Worm (Caenorhabditis elegans) whole organism, late embryonic: ENCODE results near the gene cest-1.1.

ENCODE experiments used
- F13H6.1 ChIP-seq: sonication (generic microtip); optimal IDR thresholded peaks from 2 replicates; lab custom pipeline; 2016; ENCODE audit warnings: missing genetic modification characterization, missing compliant biosample characterization
- T23F11.4 ChIP-seq: fragments of 200-800 bp; sonication (Bioruptor generic); optimal IDR thresholded peaks from 2 replicates; lab custom pipeline; 2018; ENCODE audit warnings: mild to moderate bottlenecking, missing genetic modification characterization, missing compliant biosample characterization
- ceh-18 ChIP-seq: sonication (generic microtip); optimal IDR thresholded peaks from 2 replicates; lab custom pipeline; 2016; ENCODE audit warnings: missing genetic modification characterization, missing compliant biosample characterization
- ceh-2 ChIP-seq: sonication (generic microtip); optimal IDR thresholded peaks from 2 replicates; lab custom pipeline; 2016; ENCODE audit warnings: missing genotype, missing genetic modification characterization, missing compliant biosample characterization
- ceh-31 ChIP-seq: sonication (generic microtip); optimal IDR thresholded peaks from 2 replicates; lab custom pipeline; 2016; ENCODE audit warnings: missing genetic modification characterization, missing compliant biosample characterization
- ceh-34 ChIP-seq: sonication (generic microtip); optimal IDR thresholded peaks from 2 replicates; lab custom pipeline; 2016; ENCODE audit warnings: mild to moderate bottlenecking, missing genetic modification characterization, missing compliant biosample characterization
- elt-2 ChIP-seq: sonication (generic microtip); optimal IDR thresholded peaks from 2 replicates; lab custom pipeline; 2016; ENCODE audit warnings: missing genetic modification reagents, missing genetic modification characterization, missing compliant biosample characterization
- elt-4 ChIP-seq: sonication (generic microtip); optimal IDR thresholded peaks from 2 replicates; lab custom pipeline; 2016; ENCODE audit warnings: missing genetic modification characterization, missing compliant biosample characterization
- fax-1 ChIP-seq: sonication (generic microtip); optimal IDR thresholded peaks from 2 replicates; lab custom pipeline; 2016; ENCODE audit warnings: missing genotype, missing genetic modification characterization, missing compliant biosample characterization
- fkh-10 ChIP-seq: fragments of 150-350 bp; optimal IDR thresholded peaks from 2 replicates; lab custom pipeline; 2014; ENCODE audit warnings: missing biosample characterization, missing genetic modification reagents, missing genetic modification characterization
- fkh-6 ChIP-seq: sonication (generic microtip); optimal IDR thresholded peaks from 2 replicates; lab custom pipeline; 2016; ENCODE audit warnings: missing genetic modification characterization, missing compliant biosample characterization
- gmeb-2 ChIP-seq: sonication (generic microtip); optimal IDR thresholded peaks from 2 replicates; lab custom pipeline; 2016; ENCODE audit warnings: missing genetic modification characterization, inconsistent platforms, missing compliant biosample characterization
- hlh-13 ChIP-seq: fragments of 200-800 bp; sonication (Bioruptor generic); optimal IDR thresholded peaks from 2 replicates; lab custom pipeline; 2018; ENCODE audit warnings: mild to moderate bottlenecking, missing genetic modification characterization, missing compliant biosample characterization
- hlh-8 ChIP-seq: sonication (generic microtip); optimal IDR thresholded peaks from 2 replicates; lab custom pipeline; 2016; ENCODE audit warnings: missing genotype, missing genetic modification characterization, missing compliant biosample characterization
- lin-11 ChIP-seq: fragments of 200-800 bp; sonication (Bioruptor generic); optimal IDR thresholded peaks from 2 replicates; lab custom pipeline; 2018; ENCODE audit warnings: mild to moderate bottlenecking, missing genetic modification characterization, missing compliant biosample characterization
- madf-2 ChIP-seq: sonication (generic microtip); optimal IDR thresholded peaks from 2 replicates; lab custom pipeline; 2017; ENCODE audit warnings: missing genetic modification characterization, missing compliant biosample characterization
- mec-3 ChIP-seq: sonication (generic microtip); optimal IDR thresholded peaks from 2 replicates; lab custom pipeline; 2016; ENCODE audit warnings: borderline replicate concordance, missing genetic modification characterization, missing compliant biosample characterization
- nfya-1 ChIP-seq: sonication (generic microtip); optimal IDR thresholded peaks from 2 replicates; lab custom pipeline; 2017; ENCODE audit warnings: missing genetic modification characterization, mild to moderate bottlenecking, missing compliant biosample characterization, antibody characterized with exemption, moderate library complexity
- nhr-11 ChIP-seq: fragments of 150-350 bp; optimal IDR thresholded peaks from 2 replicates; lab custom pipeline; 2014; ENCODE audit warnings: missing biosample characterization, missing genetic modification characterization
- pha-2 ChIP-seq: sonication (generic microtip); optimal IDR thresholded peaks from 2 replicates; lab custom pipeline; 2017; ENCODE audit warnings: mild to moderate bottlenecking, missing genetic modification characterization, missing compliant biosample characterization
- pros-1 ChIP-seq: fragments of 150-350 bp; optimal IDR thresholded peaks from 2 replicates; lab custom pipeline; 2014; ENCODE audit warnings: missing biosample characterization, missing genetic modification reagents, missing genetic modification characterization
- ref-2 ChIP-seq: sonication (generic microtip); optimal IDR thresholded peaks from 2 replicates; lab custom pipeline; 2016; ENCODE audit warnings: missing genetic modification characterization, missing compliant biosample characterization
- sdc-2 ChIP-seq: sonication (generic microtip); optimal IDR thresholded peaks from 2 replicates; lab custom pipeline; 2016; ENCODE audit warnings: missing genotype, missing genetic modification characterization, missing compliant biosample characterization
- sox-4 ChIP-seq: sonication (generic microtip); optimal IDR thresholded peaks from 2 replicates; lab custom pipeline; 2017; ENCODE audit warnings: mild to moderate bottlenecking, missing genetic modification characterization, inconsistent platforms, missing compliant biosample characterization
- syd-9 ChIP-seq: sonication (generic microtip); optimal IDR thresholded peaks from 2 replicates; lab custom pipeline; 2016; ENCODE audit warnings: mild to moderate bottlenecking, missing genetic modification characterization, moderate library complexity, missing compliant biosample characterization
- ttx-3 ChIP-seq: sonication (generic microtip); optimal IDR thresholded peaks from 2 replicates; lab custom pipeline; 2016; ENCODE audit warnings: missing genetic modification reagents, missing genetic modification characterization, missing compliant biosample characterization
- unc-3 ChIP-seq, 2 experiments: fragments of 200-800 bp in 1 of 2; sonication (Bioruptor generic) in 1 of 2; sonication (generic microtip) in 1 of 2; conservative IDR thresholded peaks in 1 of 2; optimal IDR thresholded peaks in 1 of 2; 2 replicates each; pipeline versions ENCODE4 v1.3.6 to Lab custom; 2016 to 2022; ENCODE audit warnings: missing compliant biosample characterization in 2 of 2, missing genetic modification characterization in 2 of 2, missing genetic modification reagents in 1 of 2
- unc-42 ChIP-seq: sonication (generic microtip); optimal IDR thresholded peaks from 2 replicates; lab custom pipeline; 2016; ENCODE audit warnings: missing genotype, missing genetic modification characterization, missing compliant biosample characterization
- unc-55 ChIP-seq: sonication (generic microtip); optimal IDR thresholded peaks from 2 replicates; lab custom pipeline; 2017; ENCODE audit warnings: missing biosample characterization, missing genetic modification reagents, missing genetic modification characterization
- unc-86 ChIP-seq: sonication (generic microtip); optimal IDR thresholded peaks from 2 replicates; lab custom pipeline; 2016; ENCODE audit warnings: missing genetic modification characterization, missing compliant biosample characterization

The cest-1.1 gene

DNA sequence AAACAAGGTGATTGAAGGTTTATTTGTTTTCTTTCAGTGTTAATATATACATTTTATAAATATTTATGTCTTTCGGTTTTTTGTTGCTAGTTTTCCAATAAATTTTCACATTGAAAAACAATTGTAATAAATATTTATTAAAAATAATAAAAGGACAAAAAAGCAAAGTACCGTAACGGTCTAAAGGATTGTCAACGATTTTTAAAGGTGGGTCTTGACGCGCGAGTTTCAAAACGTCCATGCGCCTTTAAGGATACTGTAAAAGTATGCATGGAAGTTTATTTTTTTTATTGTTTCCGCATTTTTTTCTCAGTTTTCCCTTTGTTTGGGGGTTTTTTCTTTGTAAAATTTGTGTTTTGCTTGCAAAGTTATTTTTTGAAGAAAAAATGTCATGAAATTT, 26.3 kb upstream of the cest-1.1 start:
- TF ChIP-seq fkh-6 (tag; lab: Kevin White, UChicago) (no peak), sdc-2 (no peak)

DNA sequence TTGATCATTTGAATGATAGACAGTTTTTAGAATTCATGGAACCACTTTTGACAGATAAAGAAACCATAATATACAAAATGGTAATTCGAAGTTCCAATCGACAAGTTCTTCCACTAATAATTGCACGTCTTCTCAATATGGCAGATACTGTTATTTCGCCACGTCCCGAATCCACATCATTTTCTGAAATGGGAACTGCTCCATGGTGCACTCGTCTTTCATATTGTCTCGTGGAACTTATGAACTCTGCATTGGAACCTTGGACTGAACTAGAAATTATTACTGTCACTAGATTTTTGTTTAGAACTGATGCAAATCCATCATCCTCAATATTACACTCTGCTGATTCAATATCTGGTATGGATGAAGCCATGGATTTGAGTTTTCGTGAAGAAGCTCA, 20.6 kb upstream of the cest-1.1 start:
- TF ChIP-seq nhr-11 (tag; lab: Kevin White, UChicago): no peak
- TF ChIP-seq unc-86 (tag; lab: Kevin White, UChicago): no peak
- no peak for TF ChIP-seq fax-1 (tag; lab: Kevin White, UChicago)
- TF ChIP-seq T23F11.4 (GFP tag; lab: Kevin White, UChicago): no peak
- no peak for TF ChIP-seq mec-3 (tag; lab: Kevin White, UChicago)
- TF ChIP-seq ceh-2 (tag; lab: Kevin White, UChicago): no peak
- no peak for TF ChIP-seq ceh-34
- TF ChIP-seq elt-4: no peak
- TF ChIP-seq madf-2: no peak
- no peak for TF ChIP-seq syd-9 (tag; lab: Kevin White, UChicago)
- no peak for TF ChIP-seq sox-4 (tag; lab: Kevin White, UChicago)
- no peak for TF ChIP-seq hlh-13 (GFP tag; lab: Kevin White, UChicago)

DNA sequence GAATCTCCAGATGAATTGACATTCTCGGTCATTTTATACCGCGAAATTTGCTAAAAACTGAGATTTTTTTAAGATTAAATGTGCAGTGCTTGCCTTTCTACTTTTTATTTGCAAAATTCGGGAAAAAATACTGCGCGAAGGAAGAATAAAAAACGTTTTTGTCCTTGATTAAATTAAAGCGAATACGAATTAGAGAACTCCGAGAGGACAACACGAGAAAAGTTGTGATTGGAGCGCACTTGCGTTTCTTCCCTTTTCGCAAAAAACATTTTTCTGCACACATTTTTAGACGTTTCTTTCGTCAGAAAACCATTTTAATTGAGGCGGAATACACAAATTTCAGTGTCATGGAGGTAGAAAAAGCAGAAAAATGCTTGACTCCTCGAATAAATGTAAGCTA, 18.9 kb upstream of the cest-1.1 start, which contains the start of the genes trm-1 and ints-2:
TSS of gene trm-1 (minus strand) at position 175 of the 400 bp plus-strand sequence.
TSS of gene ints-2 (plus strand) at position 249 of the 400 bp plus-strand sequence.
- no peak for TF ChIP-seq unc-3 (GFP tag; conservative IDR thresholded peaks at IDR 0.05; lab: Robert Waterston, UW)
- no peak for TF ChIP-seq unc-3 (tag; optimal IDR thresholded peaks at IDR 0.05; lab: Kevin White, UChicago)
- TF ChIP-seq nfya-1: peak; percentile 2
- TF ChIP-seq gmeb-2 (tag; lab: Kevin White, UChicago): no peak
- TF ChIP-seq ceh-18: peak; percentile 26
- peak; percentile 50 for TF ChIP-seq ceh-31 (tag; lab: Kevin White, UChicago)
- peak; percentile 98 for TF ChIP-seq unc-42 (tag; lab: Kevin White, UChicago)
- TF ChIP-seq, all 69 proteins: peak for 4

DNA sequence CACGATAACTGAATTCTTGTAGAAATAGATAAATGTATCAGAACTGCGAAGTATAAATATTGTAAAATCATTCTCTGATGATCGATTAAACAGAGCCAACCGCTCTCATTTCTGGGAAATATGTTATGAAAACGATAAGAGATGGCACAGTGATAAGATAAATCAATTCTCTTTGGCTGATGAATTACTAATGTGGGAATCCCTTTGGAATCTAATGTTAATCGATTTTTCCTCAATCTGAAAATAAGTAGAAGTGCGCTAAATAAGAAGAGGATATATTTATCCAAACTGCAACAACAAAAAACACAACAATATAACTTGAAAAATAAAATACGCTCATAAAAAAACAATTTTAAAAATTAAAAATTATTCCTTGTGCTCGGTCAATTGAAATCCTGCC, 16.3 kb upstream of the cest-1.1 start, which contains the start of gene cest-2.3:
TSS of gene cest-2.3 (minus strand) at position 101 of the 400 bp plus-strand sequence.
- TF ChIP-seq sox-4 (tag; lab: Kevin White, UChicago) (no peak), elt-2 (tag; lab: Kevin White, UChicago) (peak; percentile 40)
- TF ChIP-seq, all 69 proteins: peak for 1

DNA sequence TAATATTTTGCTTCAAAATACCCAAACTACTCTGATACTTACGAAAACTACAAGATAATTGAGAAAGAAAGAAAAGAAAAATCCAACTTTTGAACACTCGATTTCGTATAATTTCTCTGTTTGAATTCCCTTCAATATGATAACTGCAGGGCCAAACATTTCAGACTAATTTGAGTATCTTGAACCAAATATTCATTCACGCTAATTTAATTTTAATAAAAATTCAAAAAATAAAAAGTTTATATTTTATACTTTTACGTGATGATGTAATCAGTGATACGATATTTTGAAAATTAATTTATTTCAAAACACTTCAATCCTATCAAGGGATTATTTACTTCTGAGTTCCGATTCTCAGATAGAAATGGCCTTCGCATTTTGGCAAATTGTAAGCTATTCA, 13.4 kb upstream of the cest-1.1 start, which contains the start of gene ZC376.8:
TSS of gene ZC376.8 (plus strand) at position 301 of the 400 bp plus-strand sequence.
- TF ChIP-seq pha-2 (tag; lab: Kevin White, UChicago) (no peak), F13H6.1 (no peak), lin-11 (tag; lab: Kevin White, UChicago) (no peak), ttx-3 (tag; lab: Kevin White, UChicago) (no peak), mec-3 (tag; lab: Kevin White, UChicago) (no peak), elt-4 (no peak), madf-2 (no peak)
- TF ChIP-seq, all 69 proteins: peak for 0

DNA sequence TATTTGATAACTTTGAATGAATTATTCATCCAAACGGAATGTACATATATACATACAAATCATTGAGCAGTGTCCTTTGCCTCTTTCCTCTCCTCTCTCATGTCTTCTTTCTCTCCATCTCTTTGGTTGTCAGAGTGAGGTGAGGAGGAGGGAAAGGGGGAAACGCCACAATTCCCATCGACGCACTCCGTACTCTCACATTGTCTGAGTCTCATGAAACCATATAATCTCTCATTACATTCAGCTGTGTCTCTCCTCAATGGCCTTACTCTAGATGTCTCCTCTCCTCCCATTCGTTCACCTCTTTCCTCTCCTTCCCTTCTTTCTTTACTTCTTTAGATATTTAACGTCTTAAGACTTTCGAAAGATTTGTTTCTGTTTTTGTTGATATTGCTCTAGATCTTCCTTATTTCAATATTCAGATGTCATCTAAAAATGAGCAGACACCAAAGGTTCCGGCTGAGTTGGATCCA, 11.2 kb upstream of the cest-1.1 start, which contains the start of gene ceh-74:
TSS of gene ceh-74 (plus strand) at position 423 of the 473 bp plus-strand sequence.
- TF ChIP-seq ref-2 (tag; lab: Kevin White, UChicago): peak; percentile 37
- TF ChIP-seq elt-2 (tag; lab: Kevin White, UChicago): no peak
- TF ChIP-seq hlh-8 (tag; lab: Kevin White, UChicago): no peak
- TF ChIP-seq fkh-10 (GFP tag; lab: Kevin White, UChicago): no peak
- TF ChIP-seq pha-2 (tag; lab: Kevin White, UChicago): no peak
- TF ChIP-seq pros-1 (tag; lab: Kevin White, UChicago): peak; percentile 57
- TF ChIP-seq nfya-1: peak; percentile 45
- peak; percentile 43 for TF ChIP-seq unc-55 (GFP tag; lab: Kevin White, UChicago)
